Fruit fly (Drosophila melanogaster): ENCODE results near the gene dsx-c73A.

dsx-c73A gene

DNA sequence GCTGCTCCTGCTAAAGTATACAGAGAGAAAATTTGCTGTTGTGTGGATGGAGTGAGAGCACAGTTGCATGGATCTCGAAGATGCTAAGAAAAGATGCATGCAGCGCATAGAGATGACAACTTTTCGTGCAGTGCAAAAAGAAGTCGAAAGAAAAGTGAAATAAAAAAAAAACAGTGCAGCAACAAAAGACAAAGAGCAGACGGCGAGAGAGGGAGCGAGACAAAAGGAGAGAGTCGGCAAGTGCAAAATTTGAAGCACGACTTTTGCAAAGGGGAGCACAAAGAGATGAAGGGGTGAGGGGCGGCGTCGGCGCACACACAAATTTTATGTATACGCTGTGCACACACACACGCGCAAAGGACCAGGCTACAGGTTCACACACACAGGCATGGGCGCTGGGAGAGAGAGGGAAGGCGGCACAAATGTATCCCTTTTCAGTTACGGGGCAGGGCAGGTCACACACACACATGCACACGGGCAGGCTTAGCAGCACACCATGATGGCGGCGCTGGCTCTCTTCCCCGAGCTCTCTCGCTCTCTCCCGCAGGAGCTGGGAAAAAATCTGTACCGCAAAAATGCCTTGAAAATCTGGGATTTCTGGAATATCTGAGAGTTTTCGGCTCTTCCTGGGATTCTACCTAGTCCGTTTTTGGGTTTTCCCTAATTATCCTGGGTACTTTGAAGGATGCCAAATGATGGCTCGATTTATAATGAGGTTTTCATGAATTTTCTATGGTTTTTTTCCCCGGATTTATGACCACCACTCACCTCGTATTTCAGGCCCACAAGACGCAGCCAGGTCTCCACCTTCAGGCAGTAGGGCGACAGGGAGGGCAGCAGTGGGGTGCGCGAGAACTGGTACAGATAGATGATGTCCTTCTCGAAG, 41.3 kb downstream of the dsx-c73A start:
- TF ChIP-seq rn (GFP tag; IDR thresholded peaks at IDR 0.05) (peak; percentile 45; the same call in 1 of the 2 replicates), CG15710 (tag; optimal IDR thresholded peaks at IDR 0.05) (peak; percentile 85), CG4496 (GFP tag; IDR thresholded peaks at IDR 0.05) (peak; percentile 84), CG14655 (GFP tag; optimal IDR thresholded peaks at IDR 0.05) (peak; percentile 87), CG10348 (GFP tag; IDR thresholded peaks at IDR 0.05) (0 out of 2 replicates have a peak, but pooled peaks have one; percentile 16), CG34367 (tag; optimal IDR thresholded peaks at IDR 0.05) (peak; percentile 80), EcR (GFP tag; optimal IDR thresholded peaks at IDR 0.05) (peak; percentile 78), Ets98B (GFP tag; IDR thresholded peaks at IDR 0.05) (peak; percentile 86), CG12605 (GFP tag; IDR thresholded peaks at IDR 0.05) (0 out of 2 replicates have a peak, but pooled peaks have one; percentile 43), CG8301 (tag; optimal IDR thresholded peaks at IDR 0.05) (peak; percentile 81), D1 (tag; optimal IDR thresholded peaks at IDR 0.05) (no peak), Pif1A (GFP tag; optimal IDR thresholded peaks at IDR 0.05) (peak; percentile 94), CG17806 (tag; optimal IDR thresholded peaks at IDR 0.05) (peak; percentile 88), fd96Ca (GFP tag; IDR thresholded peaks at IDR 0.05) (peak; percentile 81; the same call in 2 of the 3 replicates), CG8159 (tag; optimal IDR thresholded peaks at IDR 0.05) (peak; percentile 83), CG32121 (GFP tag; IDR thresholded peaks at IDR 0.05) (peak; percentile 64), Pif1B (GFP tag; optimal IDR thresholded peaks at IDR 0.05) (peak; percentile 89), CG13204 (GFP tag; optimal IDR thresholded peaks at IDR 0.05) (peak; percentile 68), gl (tag; optimal IDR thresholded peaks at IDR 0.05) (peak; percentile 75), CG9948 (tag; optimal IDR thresholded peaks at IDR 0.05) (peak; percentile 72), Snoo (tag; optimal IDR thresholded peaks at IDR 0.05) (peak; percentile 75)

- TF ChIP-seq Snoo (tag; optimal IDR thresholded peaks at IDR 0.05) (no peak), CG12605 (GFP tag; IDR thresholded peaks at IDR 0.05) (no peak), CG13204 (GFP tag; optimal IDR thresholded peaks at IDR 0.05) (no peak), D1 (tag; optimal IDR thresholded peaks at IDR 0.05) (peak; percentile 18), CG34367 (tag; optimal IDR thresholded peaks at IDR 0.05) (no peak), Pif1A (GFP tag; optimal IDR thresholded peaks at IDR 0.05) (no peak), rn (GFP tag; IDR thresholded peaks at IDR 0.05) (no peak), CG4496 (GFP tag; IDR thresholded peaks at IDR 0.05) (no peak), gl (tag; optimal IDR thresholded peaks at IDR 0.05) (no peak), EcR (GFP tag; optimal IDR thresholded peaks at IDR 0.05) (peak; percentile 90), fd96Ca (GFP tag; IDR thresholded peaks at IDR 0.05) (no peak)
These were observed 42.1 kb downstream of the dsx-c73A start for dm6 chr3L:16409440-16410233.

DNA sequence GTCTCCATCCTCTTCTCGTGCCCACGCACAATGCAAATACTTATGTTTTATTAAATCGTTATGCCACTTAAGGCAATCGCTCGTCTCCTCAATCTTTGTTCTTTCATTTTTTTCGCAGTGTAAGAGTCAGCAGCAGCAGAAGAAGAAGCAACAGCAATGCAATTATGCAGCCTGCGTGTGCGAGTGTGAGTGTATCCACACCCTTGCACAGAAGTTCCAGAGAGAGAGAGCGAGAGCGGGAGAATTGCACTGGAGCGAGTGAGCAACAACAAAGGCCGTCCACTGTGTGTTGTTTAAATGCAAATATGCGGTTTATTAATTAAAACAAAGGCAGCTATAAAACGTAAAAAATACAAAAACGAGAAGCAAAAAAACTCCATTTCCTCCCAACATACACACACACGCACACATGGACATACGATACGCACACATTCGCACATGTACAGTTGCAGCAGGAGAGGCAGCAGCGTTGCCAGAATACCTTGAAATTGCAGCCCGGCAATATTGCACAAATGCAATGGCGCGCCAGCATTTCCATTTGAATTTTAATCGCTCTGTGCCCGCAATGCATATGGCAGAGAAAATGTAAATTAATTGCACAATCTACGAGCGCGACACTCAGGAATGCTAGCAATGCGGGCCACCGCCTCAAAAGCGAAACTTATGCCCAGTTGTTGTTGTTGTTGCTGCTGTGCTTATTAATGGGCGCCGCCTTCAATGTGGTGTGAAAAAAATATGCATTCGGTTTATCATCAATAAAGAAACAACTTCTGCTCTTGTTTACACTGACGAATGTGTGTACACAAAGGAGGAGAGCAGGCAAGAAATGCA, 42.9 kb downstream of the dsx-c73A start:
- peak; percentile 73 for TF ChIP-seq fd96Ca (GFP tag; IDR thresholded peaks at IDR 0.05)
- peak; percentile 74; the same call in 2 of the 3 replicates for TF ChIP-seq CG4496 (GFP tag; IDR thresholded peaks at IDR 0.05)
- TF ChIP-seq CG34367 (tag; optimal IDR thresholded peaks at IDR 0.05) = peak; percentile 20
- peak; percentile 49 for TF ChIP-seq CG17806 (tag; optimal IDR thresholded peaks at IDR 0.05)
- TF ChIP-seq CG13204 (GFP tag; optimal IDR thresholded peaks at IDR 0.05) = peak; percentile 43
- peak; percentile 44 for TF ChIP-seq Pif1A (GFP tag; optimal IDR thresholded peaks at IDR 0.05)
- TF ChIP-seq Pif1B (GFP tag; optimal IDR thresholded peaks at IDR 0.05) = peak; percentile 54
- peak; percentile 23; the same call in 1 of the 2 replicates for TF ChIP-seq rn (GFP tag; IDR thresholded peaks at IDR 0.05)
- TF ChIP-seq D1 (tag; optimal IDR thresholded peaks at IDR 0.05) = no peak
- TF ChIP-seq CG9948 (tag; optimal IDR thresholded peaks at IDR 0.05) = peak; percentile 13
- peak; percentile 42 for TF ChIP-seq EcR (GFP tag; optimal IDR thresholded peaks at IDR 0.05)
- peak; percentile 59 for TF ChIP-seq CG14655 (GFP tag; optimal IDR thresholded peaks at IDR 0.05)
- TF ChIP-seq gl (tag; optimal IDR thresholded peaks at IDR 0.05) = peak; percentile 53
- peak; percentile 77 for TF ChIP-seq CG8159 (tag; optimal IDR thresholded peaks at IDR 0.05)
- peak; percentile 33; the same call in 1 of the 2 replicates for TF ChIP-seq CG12605 (GFP tag; IDR thresholded peaks at IDR 0.05)
- no peak; the same call in 1 of the 2 replicates for TF ChIP-seq CG32121 (GFP tag; IDR thresholded peaks at IDR 0.05)
- TF ChIP-seq Snoo (tag; optimal IDR thresholded peaks at IDR 0.05) = peak; percentile 46
- 0 out of 2 replicates have a peak, but pooled peaks have one; percentile 51 for TF ChIP-seq Ets98B (GFP tag; IDR thresholded peaks at IDR 0.05)
- no peak for TF ChIP-seq CG10348 (GFP tag; IDR thresholded peaks at IDR 0.05)
- TF ChIP-seq CG8301 (tag; optimal IDR thresholded peaks at IDR 0.05) = peak; percentile 64
- peak; percentile 47 for TF ChIP-seq CG15710 (tag; optimal IDR thresholded peaks at IDR 0.05)

dm6 chr3L:16407815-16408608, 43.7 kb downstream of the dsx-c73A start:
- TF ChIP-seq CG34367 (tag; optimal IDR thresholded peaks at IDR 0.05) (no peak), CG12605 (GFP tag; IDR thresholded peaks at IDR 0.05) (no peak), fd96Ca (GFP tag; IDR thresholded peaks at IDR 0.05) (no peak), Pif1A (GFP tag; optimal IDR thresholded peaks at IDR 0.05) (no peak), D1 (tag; optimal IDR thresholded peaks at IDR 0.05) (no peak), CG32121 (GFP tag; IDR thresholded peaks at IDR 0.05) (no peak), Pif1B (GFP tag; optimal IDR thresholded peaks at IDR 0.05) (no peak), gl (tag; optimal IDR thresholded peaks at IDR 0.05) (no peak), CG10348 (GFP tag; IDR thresholded peaks at IDR 0.05) (no peak), CG17806 (tag; optimal IDR thresholded peaks at IDR 0.05) (no peak), CG9948 (tag; optimal IDR thresholded peaks at IDR 0.05) (no peak), CG8301 (tag; optimal IDR thresholded peaks at IDR 0.05) (no peak), CG15710 (tag; optimal IDR thresholded peaks at IDR 0.05) (no peak), CG4496 (GFP tag; IDR thresholded peaks at IDR 0.05) (no peak)
